Worm (Caenorhabditis elegans) whole organism, midembryonic: ENCODE results near the gene smc-6.
A peak's percentile ranks its signal among the peaks of the same experiment; 100 is the strongest.

Experiments
- T22C8.4 ChIP-seq: fragments of 200-800 bp; sonication (Bioruptor generic); IDR thresholded peaks from 2 replicates; pipeline ENCODE4 v1.3.6; 2022; ENCODE audit warnings: missing genetic modification characterization, missing compliant biosample characterization
- cog-1 ChIP-seq: sonication (generic microtip); optimal IDR thresholded peaks from 2 replicates; lab custom pipeline; 2016; ENCODE audit warnings: missing genetic modification characterization, missing compliant biosample characterization
- flt-1 ChIP-seq: fragments of 200-800 bp; sonication (Bioruptor generic); IDR thresholded peaks from 2 replicates; pipeline ENCODE4 v1.3.6; 2022; ENCODE audit warnings: missing genetic modification characterization, missing compliant biosample characterization
- klf-2 ChIP-seq: fragments of 200-800 bp; sonication (Bioruptor generic); conservative IDR thresholded peaks from 2 replicates; pipeline ENCODE4 v1.3.6; 2022; ENCODE audit warnings: missing genetic modification reagents, missing genetic modification characterization, missing compliant biosample characterization
- med-1 ChIP-seq: sonication (generic microtip); optimal IDR thresholded peaks from 2 replicates; lab custom pipeline; 2017; ENCODE audit warnings: missing genetic modification characterization, mild to moderate bottlenecking, missing compliant biosample characterization, antibody characterized with exemption, missing genetic modification reagents; ENCODE audit not compliant: insufficient read depth
- ref-1 ChIP-seq: fragments of 200-800 bp; sonication (Bioruptor generic); conservative IDR thresholded peaks from 2 replicates; pipeline ENCODE4 v1.3.6; 2022; ENCODE audit warnings: missing genetic modification reagents, missing genetic modification characterization, missing compliant biosample characterization
- tab-1 ChIP-seq: fragments of 200-800 bp; sonication (Bioruptor generic); IDR thresholded peaks from 2 replicates; pipeline ENCODE4 v1.3.6; 2022; ENCODE audit warnings: missing genetic modification characterization, missing compliant biosample characterization
- ztf-23 ChIP-seq: fragments of 200-800 bp; sonication (Bioruptor generic); IDR thresholded peaks from 2 replicates; pipeline ENCODE4 v1.3.6; 2022; ENCODE audit warnings: missing genetic modification reagents, missing genetic modification characterization, missing compliant biosample characterization
- ztf-29 ChIP-seq: fragments of 200-800 bp; sonication (Bioruptor generic); IDR thresholded peaks from 2 replicates; pipeline ENCODE4 v1.3.6; 2022; ENCODE audit warnings: missing genetic modification reagents, missing genetic modification characterization, missing compliant biosample characterization

Gene smc-6

ce11 chrII:11578327-11578726 is at the start of gene smc-6:
Gene smc-6 (plus strand): TSS chrII:11578716.
- TF ChIP-seq cog-1 (tag; lab: Kevin White, UChicago) (no peak), ztf-29 (GFP tag; lab: Robert Waterston, UW) (no peak), ztf-23 (no peak), klf-2 (GFP tag; lab: Robert Waterston, UW) (no peak), tab-1 (GFP tag; lab: Robert Waterston, UW) (no peak)

DNA sequence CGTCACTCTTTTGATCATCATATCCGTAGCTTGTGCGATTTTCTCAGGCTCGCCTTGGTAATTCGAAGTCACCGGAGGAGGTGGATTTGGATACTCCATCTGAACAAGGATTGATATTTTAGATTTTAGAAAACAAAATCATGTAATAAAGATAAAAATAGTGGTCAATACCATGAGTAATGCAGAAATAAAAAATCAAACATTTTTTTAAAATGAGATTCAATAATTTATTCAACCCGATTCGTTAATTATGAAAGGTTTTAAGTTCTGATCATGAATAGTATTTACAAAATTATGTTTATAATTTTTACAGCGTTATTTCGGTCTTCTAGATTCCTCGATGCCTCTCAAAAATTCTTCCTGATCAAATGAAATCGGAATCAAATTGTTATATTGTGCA is 44.8 kb upstream of the smc-6 start, which contains the start of gene mdt-8:
TSS of gene mdt-8 (minus strand) at position 101 of the 400 bp plus-strand sequence.
- no peak for TF ChIP-seq tab-1 (GFP tag; lab: Robert Waterston, UW)
- no peak for TF ChIP-seq med-1 (GFP tag; lab: Kevin White, UChicago)
- no peak for TF ChIP-seq flt-1
- TF ChIP-seq ztf-29 (GFP tag; lab: Robert Waterston, UW) = no peak
- no peak for TF ChIP-seq T22C8.4 (GFP tag; lab: Robert Waterston, UW)

ce11 chrII:11534429-11535099 is 44.0 kb upstream of the smc-6 start, which contains the start of gene Y62F5A.12:
Gene Y62F5A.12 (minus strand): TSS chrII:11534479.
- TF ChIP-seq T22C8.4 (GFP tag; lab: Robert Waterston, UW) = peak; percentile 73
- peak; percentile 64 for TF ChIP-seq cog-1 (tag; lab: Kevin White, UChicago)
- TF ChIP-seq ztf-23 = peak; percentile 92
- TF ChIP-seq tab-1 (GFP tag; lab: Robert Waterston, UW) = peak; percentile 86
- peak; percentile 88 for TF ChIP-seq flt-1
- peak; percentile 57; the same call in 1 of the 2 replicates for TF ChIP-seq ztf-29 (GFP tag; lab: Robert Waterston, UW)
- peak; percentile 56 for TF ChIP-seq ref-1 (GFP tag; lab: Robert Waterston, UW)
- peak; percentile 94 for TF ChIP-seq klf-2 (GFP tag; lab: Robert Waterston, UW)

DNA sequence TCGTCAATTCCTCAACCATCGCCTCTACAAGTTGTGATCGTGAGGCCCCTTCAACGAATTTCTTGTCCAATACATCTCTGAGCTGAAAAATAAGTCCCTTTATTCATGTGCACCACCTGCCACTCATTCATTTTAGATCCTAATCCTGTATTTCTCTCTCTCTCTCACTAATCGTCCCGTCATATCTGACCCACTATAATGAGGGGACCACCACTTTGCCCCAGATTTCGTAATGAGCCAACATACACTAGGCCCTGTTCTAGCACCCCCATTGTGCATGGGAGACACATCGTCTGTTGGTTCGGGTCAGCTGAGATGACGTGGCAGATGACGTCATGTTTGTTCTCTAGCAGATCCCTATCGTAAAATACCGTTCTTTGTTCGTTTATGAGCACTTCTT is 43.1 kb upstream of the smc-6 start:
- TF ChIP-seq flt-1 = peak; percentile 71
- no peak for TF ChIP-seq cog-1 (tag; lab: Kevin White, UChicago)

- no peak for TF ChIP-seq klf-2 (GFP tag; lab: Robert Waterston, UW)
- no peak for TF ChIP-seq tab-1 (GFP tag; lab: Robert Waterston, UW)
- no peak for TF ChIP-seq flt-1
- TF ChIP-seq ref-1 (GFP tag; lab: Robert Waterston, UW) = no peak
- TF ChIP-seq cog-1 (tag; lab: Kevin White, UChicago) = no peak
- TF ChIP-seq ztf-29 (GFP tag; lab: Robert Waterston, UW) = no peak
Measured at ce11 chrII:11535924-11536323, 42.6 kb upstream of the smc-6 start.

ce11 chrII:11536505-11536904 is 42.0 kb upstream of the smc-6 start:
- TF ChIP-seq klf-2 (GFP tag; lab: Robert Waterston, UW) = no peak

ce11 chrII:11537115-11537514 is 41.4 kb upstream of the smc-6 start:
- TF ChIP-seq ztf-23 = 0 out of 2 replicates have a peak, but pooled peaks have one; percentile 18
- TF ChIP-seq T22C8.4 (GFP tag; lab: Robert Waterston, UW) = no peak

DNA sequence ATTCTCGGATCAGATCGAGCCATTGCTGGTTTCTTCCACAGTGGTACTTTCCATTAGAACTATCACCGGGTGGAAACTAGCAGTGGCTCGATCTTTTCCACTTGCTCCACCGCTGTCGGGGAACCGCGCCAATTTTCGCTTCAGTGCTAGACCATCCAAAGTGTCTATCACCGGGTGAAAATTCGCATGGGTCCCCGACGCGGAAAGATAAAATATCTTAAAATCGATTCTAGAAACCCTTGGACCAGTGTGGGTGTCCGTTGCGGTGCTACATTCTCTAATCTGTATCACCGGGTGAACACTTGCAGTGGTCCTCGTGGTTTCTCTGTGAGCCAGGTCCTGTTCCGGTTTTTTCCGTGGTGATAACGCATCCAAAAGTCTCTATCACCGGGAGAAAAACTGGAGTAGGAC is 40.9 kb upstream of the smc-6 start:
- TF ChIP-seq flt-1 = peak; percentile 76
- TF ChIP-seq T22C8.4 (GFP tag; lab: Robert Waterston, UW) = peak; percentile 45; the same call in 1 of the 2 replicates
- no peak for TF ChIP-seq cog-1 (tag; lab: Kevin White, UChicago)

DNA sequence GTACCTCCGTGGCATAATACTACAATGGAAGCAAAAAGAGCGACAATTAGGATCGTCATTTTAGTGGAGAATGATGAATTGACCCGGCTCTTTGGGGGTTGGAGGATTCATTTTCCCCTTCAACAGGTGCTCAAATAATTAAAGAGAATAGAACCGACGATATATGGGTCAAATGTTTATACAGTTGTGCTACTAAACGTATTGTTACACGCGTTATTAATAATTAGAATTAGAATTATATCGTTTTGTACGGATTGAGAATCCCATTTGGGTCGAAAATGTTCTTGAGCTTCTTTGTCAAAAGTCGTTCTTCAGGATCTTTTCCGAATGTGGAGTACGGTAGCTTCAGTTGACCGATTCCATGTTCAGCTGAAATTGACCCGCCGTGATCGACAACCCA is 39.8 kb upstream of the smc-6 start, which contains the start of gene Y62F5A.9:
TSS of gene Y62F5A.9 (minus strand) at position 101 of the 400 bp plus-strand sequence.
- TF ChIP-seq ztf-29 (GFP tag; lab: Robert Waterston, UW) = no peak
- no peak for TF ChIP-seq ztf-23
- no peak for TF ChIP-seq tab-1 (GFP tag; lab: Robert Waterston, UW)
- TF ChIP-seq klf-2 (GFP tag; lab: Robert Waterston, UW) = no peak
- no peak for TF ChIP-seq med-1 (GFP tag; lab: Kevin White, UChicago)
- TF ChIP-seq ref-1 (GFP tag; lab: Robert Waterston, UW) = no peak
- TF ChIP-seq cog-1 (tag; lab: Kevin White, UChicago) = no peak
- TF ChIP-seq flt-1 = no peak
- no peak for TF ChIP-seq T22C8.4 (GFP tag; lab: Robert Waterston, UW)

- no peak for TF ChIP-seq cog-1 (tag; lab: Kevin White, UChicago)
- TF ChIP-seq T22C8.4 (GFP tag; lab: Robert Waterston, UW) = peak; percentile 62
Measured at ce11 chrII:11542385-11542784, 36.1 kb upstream of the smc-6 start, which contains the start of gene gtf-2E2. Gene gtf-2E2 (minus strand): TSS chrII:11542495.

DNA sequence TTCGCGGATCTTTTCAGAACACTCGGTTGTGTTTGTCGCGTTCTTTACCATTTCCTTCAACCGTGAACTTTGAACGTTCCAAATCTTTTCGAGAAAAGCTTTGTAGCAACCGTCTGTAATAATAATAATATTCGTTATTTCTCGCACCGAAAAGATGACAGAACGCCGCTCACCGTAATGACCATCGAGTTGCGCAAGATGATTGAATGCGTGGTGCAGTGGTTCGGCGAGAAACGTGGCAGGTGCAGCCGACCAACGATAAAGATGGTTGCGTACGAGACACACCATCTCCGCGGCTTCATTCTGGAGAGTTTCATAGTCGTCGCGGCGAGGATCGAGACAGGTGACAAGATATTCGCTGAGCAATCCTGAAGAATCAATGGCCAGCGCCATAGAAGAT is 35.6 kb upstream of the smc-6 start:
- TF ChIP-seq cog-1 (tag; lab: Kevin White, UChicago) = no peak
- no peak for TF ChIP-seq med-1 (GFP tag; lab: Kevin White, UChicago)
- no peak for TF ChIP-seq tab-1 (GFP tag; lab: Robert Waterston, UW)
- no peak for TF ChIP-seq flt-1
- no peak for TF ChIP-seq ztf-23
- TF ChIP-seq ztf-29 (GFP tag; lab: Robert Waterston, UW) = no peak
- no peak for TF ChIP-seq klf-2 (GFP tag; lab: Robert Waterston, UW)
- TF ChIP-seq ref-1 (GFP tag; lab: Robert Waterston, UW) = no peak
- TF ChIP-seq T22C8.4 (GFP tag; lab: Robert Waterston, UW) = no peak
